Worm (Caenorhabditis elegans) whole organism, late embryonic: ENCODE data around the gene hlh-6.

Experiments used
- elt-4 ChIP-seq: sonication (generic microtip); optimal IDR thresholded peaks from 2 replicates; lab custom pipeline; 2016; ENCODE audit warnings: missing genetic modification characterization, missing compliant biosample characterization
- eyg-1 ChIP-seq: sonication (generic microtip); optimal IDR thresholded peaks from 2 replicates; lab custom pipeline; 2016; ENCODE audit warnings: missing genotype, missing genetic modification characterization, missing compliant biosample characterization
- nhr-11 ChIP-seq: fragments of 150-350 bp; optimal IDR thresholded peaks from 2 replicates; lab custom pipeline; 2014; ENCODE audit warnings: missing biosample characterization, missing genetic modification characterization
- pag-3 ChIP-seq: sonication (generic microtip); optimal IDR thresholded peaks from 2 replicates; lab custom pipeline; 2016; ENCODE audit warnings: missing compliant biosample characterization, missing genetic modification characterization, borderline replicate concordance
- sox-2 ChIP-seq: fragments of 200-800 bp; sonication (Bioruptor generic); IDR thresholded peaks from 2 replicates; pipeline ENCODE4 v1.3.6; 2022; ENCODE audit warnings: missing genetic modification reagents, missing genetic modification characterization, missing compliant biosample characterization
- sox-4 ChIP-seq: sonication (generic microtip); optimal IDR thresholded peaks from 2 replicates; lab custom pipeline; 2017; ENCODE audit warnings: mild to moderate bottlenecking, missing genetic modification characterization, inconsistent platforms, missing compliant biosample characterization
- ttx-3 ChIP-seq: sonication (generic microtip); optimal IDR thresholded peaks from 2 replicates; lab custom pipeline; 2016; ENCODE audit warnings: missing genetic modification reagents, missing genetic modification characterization, missing compliant biosample characterization
- unc-3 ChIP-seq, 2 experiments: fragments of 200-800 bp in 1 of 2; sonication (Bioruptor generic) in 1 of 2; sonication (generic microtip) in 1 of 2; conservative IDR thresholded peaks in 1 of 2; optimal IDR thresholded peaks in 1 of 2; 2 replicates each; pipeline versions ENCODE4 v1.3.6 to Lab custom; 2016 to 2022; ENCODE audit warnings: missing compliant biosample characterization in 2 of 2, missing genetic modification characterization in 2 of 2, missing genetic modification reagents in 1 of 2

DNA sequence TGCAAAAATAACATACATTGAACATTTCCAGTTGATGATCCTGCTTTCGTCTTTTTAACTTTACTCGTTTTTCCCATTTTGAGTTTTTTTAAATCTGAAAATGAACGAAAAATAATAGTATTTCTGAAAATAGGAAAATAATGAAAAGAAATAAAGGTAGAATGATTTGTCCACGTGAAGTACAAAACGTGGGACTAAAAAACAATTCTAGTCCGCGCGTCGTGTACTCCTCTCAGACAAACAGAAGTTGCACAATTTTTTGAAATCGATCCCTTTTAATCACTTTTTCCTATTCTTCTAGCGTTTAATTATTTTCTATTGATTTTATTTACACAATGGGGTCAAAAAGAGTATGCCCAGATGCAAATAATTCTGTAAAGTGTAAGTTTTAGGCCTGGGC is 23.6 kb downstream of the hlh-6 start, which contains the start of the genes E02H1.1 and tag-124:
- TF ChIP-seq unc-3 (GFP tag; conservative IDR thresholded peaks at IDR 0.05; lab: Robert Waterston, UW) (no peak), unc-3 (tag; optimal IDR thresholded peaks at IDR 0.05; lab: Kevin White, UChicago) (no peak), ttx-3 (no peak), eyg-1 (tag; lab: Kevin White, UChicago) (peak; percentile 1), pag-3 (tag; lab: Kevin White, UChicago) (no peak), sox-4 (no peak), sox-2 (GFP tag; lab: Robert Waterston, UW) (no peak), elt-4 (tag; lab: Kevin White, UChicago) (no peak), nhr-11 (tag; lab: Kevin White, UChicago) (no peak)
